Fruit fly (Drosophila melanogaster) whole organism, embryonic: Measurements from ENCODE around the gene nSMase.

Experiments
- BtbVII ChIP-seq: fragments of 200-800 bp; sonication (Bioruptor generic); optimal IDR thresholded peaks from 3 replicates; lab custom pipeline; 2017; ENCODE audit warnings: missing biosample characterization, mild to moderate bottlenecking, missing genetic modification characterization
- Bteb2 ChIP-seq: fragments of 200-800 bp; sonication (Bioruptor generic); optimal IDR thresholded peaks from 2 replicates; lab custom pipeline; 2016; ENCODE audit warnings: missing biosample characterization, missing genetic modification characterization
- CG1233 ChIP-seq: fragments of 200-800 bp; sonication (Bioruptor generic); optimal IDR thresholded peaks from 4 replicates; lab custom pipeline; 2018; ENCODE audit warnings: missing biosample characterization, mild to moderate bottlenecking, missing genetic modification characterization
- CG13894 ChIP-seq: fragments of 200-800 bp; sonication (Bioruptor generic); optimal IDR thresholded peaks from 3 replicates; lab custom pipeline; 2018; ENCODE audit warnings: missing biosample characterization, mild to moderate bottlenecking, missing genetic modification characterization, moderate library complexity
- CG14710 ChIP-seq: fragments of 200-800 bp; sonication (Bioruptor generic); optimal IDR thresholded peaks from 3 replicates; lab custom pipeline; 2019; ENCODE audit warnings: missing biosample characterization, mild to moderate bottlenecking, missing genetic modification characterization, moderate library complexity
- CG17385 ChIP-seq: fragments of 200-800 bp; sonication (Bioruptor generic); optimal IDR thresholded peaks from 3 replicates; lab custom pipeline; 2018; ENCODE audit warnings: missing biosample characterization, mild to moderate bottlenecking, missing genetic modification characterization
- CG17912 ChIP-seq: fragments of 200-800 bp; sonication (Bioruptor generic); optimal IDR thresholded peaks from 2 replicates; lab custom pipeline; 2018; ENCODE audit warnings: missing biosample characterization, mild to moderate bottlenecking, missing genetic modification characterization
- CG1832 ChIP-seq: fragments of 200-800 bp; sonication (Bioruptor generic); optimal IDR thresholded peaks from 2 replicates; lab custom pipeline; 2017; ENCODE audit warnings: missing biosample characterization, mild to moderate bottlenecking, missing genetic modification characterization, inconsistent platforms
- CG18476 ChIP-seq: fragments of 200-800 bp; sonication (Bioruptor generic); optimal IDR thresholded peaks from 2 replicates; lab custom pipeline; 2016; ENCODE audit warnings: missing biosample characterization, mild to moderate bottlenecking, missing genetic modification characterization
- CG2202 ChIP-seq: fragments of 200-800 bp; sonication (Bioruptor generic); optimal IDR thresholded peaks from 2 replicates; lab custom pipeline; 2018; ENCODE audit warnings: missing biosample characterization, mild to moderate bottlenecking, missing genetic modification characterization
- CG34224 ChIP-seq: fragments of 200-800 bp; sonication (Bioruptor generic); IDR thresholded peaks from 3 replicates; pipeline ENCODE4 v1.3.6; 2022; ENCODE audit warnings: missing biosample characterization, missing genetic modification characterization; ENCODE audit not compliant: partially characterized antibody
- CG6854 ChIP-seq: fragments of 200-800 bp; sonication (Bioruptor generic); optimal IDR thresholded peaks from 3 replicates; lab custom pipeline; 2017; ENCODE audit warnings: missing biosample characterization, mild to moderate bottlenecking, missing genetic modification characterization
- CG8089 ChIP-seq: fragments of 200-800 bp; sonication (Bioruptor generic); optimal IDR thresholded peaks from 3 replicates; lab custom pipeline; 2016; ENCODE audit warnings: missing biosample characterization, missing genetic modification characterization
- CG8388 ChIP-seq: fragments of 200-800 bp; sonication (Bioruptor generic); optimal IDR thresholded peaks from 2 replicates; lab custom pipeline; 2019; ENCODE audit warnings: missing biosample characterization, mild to moderate bottlenecking, missing genetic modification characterization, moderate library complexity
- CG8765 ChIP-seq: fragments of 200-800 bp; sonication (Bioruptor generic); IDR thresholded peaks from 2 replicates; pipeline ENCODE4 v1.3.6; 2022; ENCODE audit warnings: missing biosample characterization, missing genetic modification characterization
- CG9437 ChIP-seq: fragments of 200-800 bp; sonication (Bioruptor generic); optimal IDR thresholded peaks from 2 replicates; lab custom pipeline; 2018; ENCODE audit warnings: missing biosample characterization, mild to moderate bottlenecking, missing genetic modification characterization
- CkIIα-i1 ChIP-seq: fragments of 200-800 bp; sonication (Bioruptor generic); IDR thresholded peaks from 2 replicates; pipeline ENCODE4 v1.3.6; 2022; ENCODE audit warnings: missing biosample characterization, missing genetic modification characterization
- Doc2 ChIP-seq: fragments of 200-800 bp; sonication (Bioruptor generic); IDR thresholded peaks from 2 replicates; pipeline ENCODE4 v1.3.6; 2022; ENCODE audit warnings: missing biosample characterization, missing genetic modification characterization
- E2f1 ChIP-seq: fragments of 200-800 bp; sonication (Bioruptor generic); IDR thresholded peaks from 2 replicates; pipeline ENCODE4 v1.3.6; 2022; ENCODE audit warnings: missing biosample characterization, missing genetic modification characterization
- Hr3 ChIP-seq: fragments of 200-800 bp; sonication (Bioruptor generic); optimal IDR thresholded peaks from 3 replicates; lab custom pipeline; 2016; ENCODE audit warnings: missing biosample characterization, missing genetic modification characterization
- Mad ChIP-seq: fragments of 200-800 bp; sonication (Bioruptor generic); optimal IDR thresholded peaks from 2 replicates; lab custom pipeline; 2016; ENCODE audit warnings: missing biosample characterization, missing genetic modification characterization
- Neu2 ChIP-seq: fragments of 200-800 bp; sonication (Bioruptor generic); optimal IDR thresholded peaks from 3 replicates; lab custom pipeline; 2016; ENCODE audit warnings: missing biosample characterization, missing genetic modification characterization, borderline replicate concordance
- Pdp1 ChIP-seq, 2 experiments: fragments of 200-800 bp; sonication (Bioruptor generic); optimal IDR thresholded peaks; 3 replicates each; lab custom pipeline; 2016; ENCODE audit warnings: missing biosample characterization in 2 of 2, missing genetic modification characterization in 2 of 2, mild to moderate bottlenecking in 1 of 2, moderate library complexity in 1 of 2
- Poxn ChIP-seq: fragments of 200-800 bp; sonication (Bioruptor generic); IDR thresholded peaks from 2 replicates; pipeline ENCODE4 v1.3.6; 2022; ENCODE audit warnings: missing biosample characterization, missing genetic modification characterization
- Rfx ChIP-seq: fragments of 200-800 bp; sonication (Bioruptor generic); IDR thresholded peaks from 2 replicates; pipeline ENCODE4 v1.3.6; 2022; ENCODE audit warnings: missing biosample characterization, missing genetic modification characterization
- Side ChIP-seq: fragments of 200-800 bp; sonication (Bioruptor generic); optimal IDR thresholded peaks from 2 replicates; lab custom pipeline; 2016; ENCODE audit warnings: missing biosample characterization, missing genetic modification characterization
- ac ChIP-seq: fragments of 200-800 bp; sonication (Bioruptor generic); optimal IDR thresholded peaks from 3 replicates; lab custom pipeline; 2017; ENCODE audit warnings: missing biosample characterization, mild to moderate bottlenecking, missing genetic modification characterization
- ap ChIP-seq: fragments of 200-800 bp; sonication (Bioruptor generic); IDR thresholded peaks from 2 replicates; pipeline ENCODE4 v1.3.6; 2022; ENCODE audit warnings: missing biosample characterization, missing genetic modification characterization
- bbx ChIP-seq: fragments of 200-800 bp; sonication (Bioruptor generic); IDR thresholded peaks from 2 replicates; pipeline ENCODE4 v1.3.6; 2022; ENCODE audit warnings: missing biosample characterization, missing genetic modification characterization; ENCODE audit not compliant: partially characterized antibody
- chn ChIP-seq: fragments of 200-800 bp; sonication (Bioruptor generic); optimal IDR thresholded peaks from 2 replicates; lab custom pipeline; 2016; ENCODE audit warnings: missing biosample characterization, missing genetic modification characterization
- emc ChIP-seq: fragments of 200-800 bp; sonication (Bioruptor generic); optimal IDR thresholded peaks from 2 replicates; lab custom pipeline; 2016; ENCODE audit warnings: missing biosample characterization, missing genetic modification characterization
- gsb ChIP-seq: fragments of 200-800 bp; sonication (Bioruptor generic); IDR thresholded peaks from 2 replicates; pipeline ENCODE4 v1.3.6; 2022; ENCODE audit warnings: missing biosample characterization, missing genetic modification characterization
- gsb-n ChIP-seq: fragments of 200-800 bp; sonication (Bioruptor generic); optimal IDR thresholded peaks from 3 replicates; lab custom pipeline; 2018; ENCODE audit warnings: missing biosample characterization, mild to moderate bottlenecking, missing genetic modification characterization
- maf-S ChIP-seq: fragments of 200-800 bp; sonication (Bioruptor generic); optimal IDR thresholded peaks from 2 replicates; lab custom pipeline; 2016; ENCODE audit warnings: missing biosample characterization, missing genetic modification characterization
- nau ChIP-seq: fragments of 200-800 bp; sonication (Bioruptor generic); optimal IDR thresholded peaks from 3 replicates; lab custom pipeline; 2017; ENCODE audit warnings: missing biosample characterization, mild to moderate bottlenecking, missing genetic modification characterization, missing genetic modification reagents
- scrt ChIP-seq: fragments of 200-800 bp; sonication (Bioruptor generic); optimal IDR thresholded peaks from 2 replicates; lab custom pipeline; 2018; ENCODE audit warnings: missing biosample characterization, mild to moderate bottlenecking, missing genetic modification characterization, moderate library complexity
- sd ChIP-seq: fragments of 200-800 bp; sonication (Bioruptor generic); optimal IDR thresholded peaks from 3 replicates; lab custom pipeline; 2018; ENCODE audit warnings: missing biosample characterization, mild to moderate bottlenecking, missing genetic modification characterization, moderate library complexity
- vnd ChIP-seq: fragments of 200-800 bp; sonication (Bioruptor generic); IDR thresholded peaks from 3 replicates; pipeline ENCODE4 v1.3.6; 2022; ENCODE audit warnings: missing biosample characterization, missing genetic modification characterization; ENCODE audit not compliant: partially characterized antibody

The nSMase gene

dm6 chr3L:3179474-3179873 is 39.5 kb upstream of the nSMase start (continued):
- TF ChIP-seq CG8388 (GFP tag; lab: Kevin White, UChicago) (peak; percentile 84), Neu2 (no peak), Doc2 (peak; percentile 75), ap (peak; percentile 61), emc (GFP tag; lab: Kevin White, UChicago) (no peak), vnd (GFP tag; lab: Robert Waterston, UW) (no peak), CG14710 (tag; lab: Kevin White, UChicago) (peak; percentile 83), E2f1 (peak; percentile 91), CG8765 (GFP tag; lab: Robert Waterston, UW) (peak; percentile 71), CG34224 (GFP tag; lab: Robert Waterston, UW) (no peak), CG6854 (GFP tag; lab: Kevin White, UChicago) (peak; percentile 82), CG17912 (no peak), Hr3 (GFP tag; lab: Kevin White, UChicago) (peak; percentile 62)

- no peak for TF ChIP-seq BtbVII (GFP tag; lab: Kevin White, UChicago)
- TF ChIP-seq CG17385, result no peak
- no peak for TF ChIP-seq Mad (GFP tag; lab: Kevin White, UChicago)
- TF ChIP-seq CG1233 (GFP tag; lab: Kevin White, UChicago), result no peak
- no peak for TF ChIP-seq CG8089 (GFP tag; lab: Kevin White, UChicago)
- TF ChIP-seq gsb-n (tag; lab: Kevin White, UChicago), result no peak
- TF ChIP-seq CG13894 (tag; lab: Kevin White, UChicago), result no peak
- no peak for TF ChIP-seq Poxn (GFP tag; lab: Robert Waterston, UW)
- TF ChIP-seq CG9437 (GFP tag; lab: Kevin White, UChicago), result no peak
- no peak for TF ChIP-seq CkIIα-i1 (GFP tag; lab: Robert Waterston, UW)
- no peak for TF ChIP-seq Bteb2 (GFP tag; lab: Kevin White, UChicago)
- TF ChIP-seq, all 482 proteins: peak for 0
Measured at dm6 chr3L:3184104-3184503, 34.9 kb upstream of the nSMase start, which contains the start of gene CG42494. Gene CG42494 (plus strand): TSS chr3L:3184404.

dm6 chr3L:3186364-3186763 is 32.6 kb upstream of the nSMase start, which contains the start of gene CG32284:
Gene CG32284 (plus strand): TSS chr3L:3186664.
- TF ChIP-seq CG1832 (GFP tag; lab: Kevin White, UChicago), result no peak
- no peak for TF ChIP-seq Side (GFP tag; lab: Kevin White, UChicago)
- no peak for TF ChIP-seq scrt (GFP tag; lab: Kevin White, UChicago)
- TF ChIP-seq ac (GFP tag; lab: Kevin White, UChicago), result no peak
- TF ChIP-seq chn (GFP tag; lab: Kevin White, UChicago), result no peak
- no peak for TF ChIP-seq CG2202 (tag; lab: Kevin White, UChicago)
- TF ChIP-seq nau, result no peak

- TF ChIP-seq bbx (GFP tag; lab: Robert Waterston, UW), result no peak
- TF ChIP-seq CG18476 (GFP tag; lab: Kevin White, UChicago), result no peak
- TF ChIP-seq Pdp1 (GFP tag; optimal IDR thresholded peaks at IDR 0.05; lab: Kevin White, UChicago), result no peak
- no peak for TF ChIP-seq maf-S
- TF ChIP-seq sd (tag; lab: Kevin White, UChicago), result no peak
- no peak for TF ChIP-seq gsb
- TF ChIP-seq Rfx, result 0 out of 2 replicates have a peak, but pooled peaks have one; percentile 12
Measured at dm6 chr3L:3187263-3187662, 31.7 kb upstream of the nSMase start, which contains the start of gene CG14957. Gene CG14957 (plus strand): TSS chr3L:3187563.
